Fruit fly (Drosophila melanogaster) whole organism, embryonic: ENCODE data around the gene CG15528.

Source experiments
- Aef1 ChIP-seq: fragments of 200-800 bp; sonication (Bioruptor generic); IDR thresholded peaks from 3 replicates; pipeline ENCODE4 v1.3.6; 2022; ENCODE audit warnings: missing biosample characterization, missing genetic modification characterization
- BEAF-32 ChIP-seq: fragments of 200-800 bp; sonication (Bioruptor generic); optimal IDR thresholded peaks from 3 replicates; lab custom pipeline; 2017; ENCODE audit warnings: missing biosample characterization, missing genetic modification characterization, mild to moderate bottlenecking, moderate library complexity, missing genetic modification reagents
- Bgb ChIP-seq: fragments of 200-800 bp; sonication (Bioruptor generic); IDR thresholded peaks from 2 replicates; pipeline ENCODE4 v1.3.6; 2022; ENCODE audit warnings: missing biosample characterization, missing genetic modification characterization; ENCODE audit not compliant: partially characterized antibody
- CG10209 ChIP-seq: fragments of 200-800 bp; sonication (Bioruptor generic); optimal IDR thresholded peaks from 3 replicates; lab custom pipeline; 2017; ENCODE audit warnings: missing biosample characterization, mild to moderate bottlenecking, missing genetic modification characterization, missing genetic modification reagents
- CG10565 ChIP-seq: fragments of 200-800 bp; sonication (Bioruptor generic); optimal IDR thresholded peaks from 3 replicates; lab custom pipeline; 2016; ENCODE audit warnings: missing biosample characterization, mild to moderate bottlenecking, missing genetic modification characterization
- CG10979 ChIP-seq: fragments of 200-800 bp; sonication (Bioruptor generic); optimal IDR thresholded peaks from 2 replicates; lab custom pipeline; 2018; ENCODE audit warnings: missing biosample characterization, mild to moderate bottlenecking, missing genetic modification characterization, moderate library complexity
- CG11695 ChIP-seq: fragments of 200-800 bp; sonication (Bioruptor generic); IDR thresholded peaks from 3 replicates; pipeline ENCODE4 v1.3.6; 2022; ENCODE audit warnings: missing biosample characterization, missing genetic modification characterization
- CG11723 ChIP-seq: fragments of 200-800 bp; sonication (Bioruptor generic); optimal IDR thresholded peaks from 2 replicates; lab custom pipeline; 2017; ENCODE audit warnings: missing biosample characterization, mild to moderate bottlenecking, missing genetic modification characterization
- CG12071 ChIP-seq: fragments of 200-800 bp; sonication (Bioruptor generic); optimal IDR thresholded peaks from 3 replicates; lab custom pipeline; 2018; ENCODE audit warnings: missing biosample characterization, mild to moderate bottlenecking, missing genetic modification characterization
- CG15601 ChIP-seq: fragments of 200-800 bp; sonication (Bioruptor generic); optimal IDR thresholded peaks from 3 replicates; lab custom pipeline; 2019; ENCODE audit warnings: missing biosample characterization, mild to moderate bottlenecking, missing genetic modification characterization, moderate library complexity
- CG17385 ChIP-seq: fragments of 200-800 bp; sonication (Bioruptor generic); optimal IDR thresholded peaks from 3 replicates; lab custom pipeline; 2018; ENCODE audit warnings: missing biosample characterization, mild to moderate bottlenecking, missing genetic modification characterization
- CG1832 ChIP-seq: fragments of 200-800 bp; sonication (Bioruptor generic); optimal IDR thresholded peaks from 2 replicates; lab custom pipeline; 2017; ENCODE audit warnings: missing biosample characterization, mild to moderate bottlenecking, missing genetic modification characterization, inconsistent platforms
- CG31365 ChIP-seq: fragments of 200-800 bp; sonication (Bioruptor generic); optimal IDR thresholded peaks from 2 replicates; lab custom pipeline; 2018; ENCODE audit warnings: missing biosample characterization, mild to moderate bottlenecking, missing genetic modification characterization
- CG31388 ChIP-seq: fragments of 200-800 bp; sonication (Bioruptor generic); optimal IDR thresholded peaks from 2 replicates; lab custom pipeline; 2016; ENCODE audit warnings: missing biosample characterization, missing genetic modification characterization
- CG32767 ChIP-seq: fragments of 200-800 bp; sonication (Bioruptor generic); IDR thresholded peaks from 2 replicates; pipeline ENCODE4 v1.3.6; 2022; ENCODE audit warnings: missing biosample characterization, missing genetic modification characterization
- CG3838 ChIP-seq: fragments of 200-800 bp; sonication (Bioruptor generic); optimal IDR thresholded peaks from 3 replicates; lab custom pipeline; 2016; ENCODE audit warnings: missing biosample characterization, missing genetic modification characterization
- CG4282 ChIP-seq: fragments of 200-800 bp; sonication (Bioruptor generic); optimal IDR thresholded peaks from 2 replicates; lab custom pipeline; 2016; ENCODE audit warnings: missing biosample characterization, missing genetic modification characterization
- CG4820 ChIP-seq: fragments of 200-800 bp; sonication (Bioruptor generic); optimal IDR thresholded peaks from 3 replicates; lab custom pipeline; 2016; ENCODE audit warnings: missing biosample characterization, missing genetic modification characterization
- CG5953 ChIP-seq: fragments of 200-800 bp; sonication (Bioruptor generic); IDR thresholded peaks from 2 replicates; pipeline ENCODE4 v1.3.6; 2022; ENCODE audit warnings: missing biosample characterization, missing genetic modification characterization
- CG6272 ChIP-seq: fragments of 200-800 bp; sonication (Bioruptor generic); IDR thresholded peaks from 2 replicates; pipeline ENCODE4 v1.3.6; 2022; ENCODE audit warnings: missing biosample characterization, missing genetic modification characterization
- CG6791 ChIP-seq: fragments of 200-800 bp; sonication (Bioruptor generic); IDR thresholded peaks from 3 replicates; pipeline ENCODE4 v1.3.6; 2022; ENCODE audit warnings: missing biosample characterization, missing genetic modification characterization; ENCODE audit not compliant: partially characterized antibody
- CG7786 ChIP-seq: fragments of 200-800 bp; sonication (Bioruptor generic); optimal IDR thresholded peaks from 2 replicates; lab custom pipeline; 2016; ENCODE audit warnings: missing biosample characterization, missing genetic modification characterization
- CG7963 ChIP-seq: fragments of 200-800 bp; sonication (Bioruptor generic); IDR thresholded peaks from 3 replicates; pipeline ENCODE4 v1.3.6; 2022; ENCODE audit warnings: missing biosample characterization, missing genetic modification characterization; ENCODE audit not compliant: partially characterized antibody
- CG8388 ChIP-seq: fragments of 200-800 bp; sonication (Bioruptor generic); optimal IDR thresholded peaks from 2 replicates; lab custom pipeline; 2019; ENCODE audit warnings: missing biosample characterization, mild to moderate bottlenecking, missing genetic modification characterization, moderate library complexity
- CG9932 ChIP-seq: fragments of 200-800 bp; sonication (Bioruptor generic); IDR thresholded peaks from 2 replicates; pipeline ENCODE4 v1.3.6; 2022; ENCODE audit warnings: missing biosample characterization, missing genetic modification characterization
- Dbx ChIP-seq: fragments of 200-800 bp; sonication (Bioruptor generic); IDR thresholded peaks from 3 replicates; pipeline ENCODE4 v1.3.6; 2022; ENCODE audit warnings: missing biosample characterization, missing genetic modification characterization
- Deaf1 ChIP-seq: fragments of 200-800 bp; optimal IDR thresholded peaks from 3 replicates; lab custom pipeline; 2019; ENCODE audit warnings: missing biosample characterization, mild to moderate bottlenecking, missing genetic modification characterization, moderate library complexity
- Eip74EF ChIP-seq, 2 experiments: fragments of 200-800 bp in 1 of 2; fragments of >200 bp in 1 of 2; sonication (Bioruptor generic) in 1 of 2; optimal IDR thresholded peaks; 2 replicates each; lab custom pipeline; 2017 to 2019; ENCODE audit warnings: missing biosample characterization in 2 of 2, missing genetic modification characterization in 2 of 2, mild to moderate bottlenecking in 1 of 2, moderate library complexity in 1 of 2
- Hand ChIP-seq: fragments of 200-800 bp; sonication (Bioruptor generic); optimal IDR thresholded peaks from 2 replicates; lab custom pipeline; 2017; ENCODE audit warnings: mild to moderate bottlenecking, missing biosample characterization, missing genetic modification reagents, missing genetic modification characterization
- Jarid2 ChIP-seq: fragments of 200-800 bp; sonication (Bioruptor generic); optimal IDR thresholded peaks from 3 replicates; lab custom pipeline; 2017; ENCODE audit warnings: mild to moderate bottlenecking, missing biosample characterization, missing genetic modification reagents, missing genetic modification characterization
- Nf-YA ChIP-seq: fragments of 200-800 bp; sonication (Bioruptor generic); IDR thresholded peaks from 2 replicates; pipeline ENCODE4 v1.3.6; 2022; ENCODE audit warnings: missing biosample characterization, missing genetic modification characterization
- Oli ChIP-seq: fragments of 200-800 bp; sonication (Bioruptor generic); optimal IDR thresholded peaks from 2 replicates; lab custom pipeline; 2018; ENCODE audit warnings: missing biosample characterization, mild to moderate bottlenecking, missing genetic modification characterization, moderate library complexity
- Sox100B ChIP-seq: fragments of 200-800 bp; sonication (Bioruptor generic); optimal IDR thresholded peaks from 3 replicates; lab custom pipeline; 2018; ENCODE audit warnings: missing biosample characterization, mild to moderate bottlenecking, missing genetic modification characterization
- az2 ChIP-seq: fragments of 200-800 bp; sonication (Bioruptor generic); optimal IDR thresholded peaks from 3 replicates; lab custom pipeline; 2016; ENCODE audit warnings: missing biosample characterization, missing genetic modification characterization
- bab2 ChIP-seq: fragments of 200-800 bp; sonication (Bioruptor generic); optimal IDR thresholded peaks from 2 replicates; lab custom pipeline; 2016; ENCODE audit warnings: missing biosample characterization, missing genetic modification characterization
- crc ChIP-seq: fragments of 200-800 bp; sonication (Bioruptor generic); optimal IDR thresholded peaks from 2 replicates; lab custom pipeline; 2016; ENCODE audit warnings: missing biosample characterization, missing genetic modification characterization
- dati ChIP-seq: fragments of 200-800 bp; sonication (Bioruptor generic); IDR thresholded peaks from 2 replicates; pipeline ENCODE4 v1.3.6; 2022; ENCODE audit warnings: missing biosample characterization, missing genetic modification characterization
- dmrt99B ChIP-seq: fragments of 200-800 bp; sonication (Bioruptor generic); optimal IDR thresholded peaks from 2 replicates; lab custom pipeline; 2018; ENCODE audit warnings: missing biosample characterization, mild to moderate bottlenecking, missing genetic modification characterization, moderate library complexity
- esg ChIP-seq: fragments of 200-800 bp; sonication (Bioruptor generic); conservative IDR thresholded peaks from 2 replicates; pipeline ENCODE4 v1.3.6; 2022; ENCODE audit warnings: missing biosample characterization, missing genetic modification characterization
- eve ChIP-seq, 2 experiments: fragments of >200 bp; optimal IDR thresholded peaks; 2 replicates each; lab custom pipeline; 2017; ENCODE audit warnings: missing biosample characterization in 2 of 2, missing genetic modification characterization in 2 of 2
- jing ChIP-seq: fragments of 200-800 bp; sonication (Bioruptor generic); optimal IDR thresholded peaks from 2 replicates; lab custom pipeline; 2018; ENCODE audit warnings: missing biosample characterization, mild to moderate bottlenecking, missing genetic modification characterization
- mam ChIP-seq: fragments of 200-800 bp; sonication (Bioruptor generic); optimal IDR thresholded peaks from 3 replicates; lab custom pipeline; 2016; ENCODE audit warnings: missing biosample characterization, missing genetic modification characterization
- onecut ChIP-seq: fragments of 200-800 bp; sonication (Bioruptor generic); IDR thresholded peaks from 2 replicates; pipeline ENCODE4 v1.3.6; 2022; ENCODE audit warnings: missing biosample characterization, missing genetic modification characterization
- so ChIP-seq: fragments of 200-800 bp; sonication (Bioruptor generic); IDR thresholded peaks from 3 replicates; pipeline ENCODE4 v1.3.6; 2022; ENCODE audit warnings: missing biosample characterization, missing genetic modification characterization
- sqz ChIP-seq: fragments of 200-800 bp; sonication (Bioruptor generic); optimal IDR thresholded peaks from 3 replicates; lab custom pipeline; 2018; ENCODE audit warnings: missing biosample characterization, mild to moderate bottlenecking, missing genetic modification characterization
- sr ChIP-seq: fragments of 200-800 bp; sonication (Bioruptor generic); IDR thresholded peaks from 3 replicates; pipeline ENCODE4 v1.3.6; 2022; ENCODE audit warnings: missing biosample characterization, missing genetic modification characterization
- ssp ChIP-seq: fragments of 200-800 bp; sonication (Bioruptor generic); IDR thresholded peaks from 2 replicates; pipeline ENCODE4 v1.3.6; 2022; ENCODE audit warnings: missing biosample characterization, missing genetic modification characterization
- tio ChIP-seq: fragments of 200-800 bp; sonication (Bioruptor generic); optimal IDR thresholded peaks from 2 replicates; lab custom pipeline; 2017; ENCODE audit warnings: missing biosample characterization, missing genetic modification characterization, inconsistent platforms
- tna ChIP-seq: fragments of 200-800 bp; sonication (Bioruptor generic); IDR thresholded peaks from 2 replicates; pipeline ENCODE4 v1.3.6; 2022; ENCODE audit warnings: missing biosample characterization, missing genetic modification characterization; ENCODE audit not compliant: partially characterized antibody

The CG15528 gene

dm6 chr3R:30058057-30058868 lies 6.4 kb upstream of the CG15528 start, which contains the start of gene sima (continued):
- TF ChIP-seq CG10209 (GFP tag; lab: Kevin White, UChicago) = no peak
- TF ChIP-seq CG6791 = 0 out of 3 replicates have a peak, but pooled peaks have one; percentile 31
- TF ChIP-seq Deaf1 = peak; percentile 30
- no peak for TF ChIP-seq CG6272 (GFP tag; lab: Robert Waterston, UW)
- no peak for TF ChIP-seq dati (GFP tag; lab: Robert Waterston, UW)
- 0 out of 3 replicates have a peak, but pooled peaks have one; percentile 34 for TF ChIP-seq CG11695 (GFP tag; lab: Robert Waterston, UW)
- TF ChIP-seq CG1832 (GFP tag; lab: Kevin White, UChicago) = no peak
- no peak for TF ChIP-seq CG31365
- TF ChIP-seq Eip74EF (GFP tag; optimal IDR thresholded peaks at IDR 0.05; lab: Kevin White, UChicago) = peak in 1 of 2 experiments; percentile 6
- TF ChIP-seq CG4282 (GFP tag; lab: Kevin White, UChicago) = no peak
- TF ChIP-seq CG7786 (GFP tag; lab: Kevin White, UChicago) = no peak
- no peak for TF ChIP-seq CG10565 (GFP tag; lab: Kevin White, UChicago)
- peak; percentile 1 for TF ChIP-seq CG12071
- TF ChIP-seq mam (GFP tag; lab: Kevin White, UChicago) = peak; percentile 32
- no peak for TF ChIP-seq Dbx (GFP tag; lab: Robert Waterston, UW)
- no peak for TF ChIP-seq Aef1 (GFP tag; lab: Robert Waterston, UW)
- TF ChIP-seq CG15601 (tag; lab: Kevin White, UChicago) = peak; percentile 40
- peak; percentile 31 for TF ChIP-seq Bgb
- TF ChIP-seq sr = no peak
- no peak for TF ChIP-seq Oli (tag; lab: Kevin White, UChicago)
- no peak for TF ChIP-seq CG17385
- no peak for TF ChIP-seq CG7963 (GFP tag; lab: Robert Waterston, UW)
- TF ChIP-seq Jarid2 (GFP tag; lab: Kevin White, UChicago) = peak; percentile 11
- no peak for TF ChIP-seq CG32767 (GFP tag; lab: Robert Waterston, UW)
- no peak for TF ChIP-seq tio (GFP tag; lab: Kevin White, UChicago)
- no peak for TF ChIP-seq jing (GFP tag; lab: Kevin White, UChicago)
- TF ChIP-seq ssp (GFP tag; lab: Robert Waterston, UW) = peak; percentile 39
- peak; percentile 63 for TF ChIP-seq CG9932 (GFP tag; lab: Robert Waterston, UW)
- peak; percentile 44 for TF ChIP-seq CG8388
- TF ChIP-seq CG3838 = no peak
- no peak for TF ChIP-seq so (GFP tag; lab: Robert Waterston, UW)
- no peak for TF ChIP-seq CG11723
- TF ChIP-seq Nf-YA = no peak
- TF ChIP-seq CG5953 = no peak
- no peak for TF ChIP-seq esg (GFP tag; lab: Robert Waterston, UW)
- no peak for TF ChIP-seq Sox100B (GFP tag; lab: Kevin White, UChicago)
- no peak for TF ChIP-seq Hand
- no peak for TF ChIP-seq eve (GFP tag; optimal IDR thresholded peaks at IDR 0.05; lab: Kevin White, UChicago)
- TF ChIP-seq tna = no peak
- no peak for TF ChIP-seq az2 (GFP tag; lab: Kevin White, UChicago)
- TF ChIP-seq BEAF-32 (GFP tag; lab: Kevin White, UChicago) = peak; percentile 39
- peak; percentile 8 for TF ChIP-seq CG4820 (GFP tag; lab: Kevin White, UChicago)
- TF ChIP-seq crc (GFP tag; lab: Kevin White, UChicago) = no peak
- TF ChIP-seq dmrt99B (tag; lab: Kevin White, UChicago) = peak; percentile 34
- peak; percentile 15 for TF ChIP-seq bab2
- peak; percentile 62 for TF ChIP-seq onecut (GFP tag; lab: Robert Waterston, UW)
- TF ChIP-seq CG10979 (tag; lab: Kevin White, UChicago) = peak; percentile 15
- TF ChIP-seq sqz (GFP tag; lab: Kevin White, UChicago) = peak; percentile 19
- no peak for TF ChIP-seq CG31388 (GFP tag; lab: Kevin White, UChicago)
